Worm (Caenorhabditis elegans) whole organism, L3 larva: ENCODE results near the gene F53H2.1.
"Not testable (repeated sequence)": the region's sequence is repeated elsewhere in the genome, so short reads cannot be mapped to it uniquely, and the experiment has no call there.

ENCODE experiments used
- R02D3.7 ChIP-seq: fragments of 150-350 bp; optimal IDR thresholded peaks from 2 replicates; lab custom pipeline; 2014; ENCODE audit warnings: missing biosample characterization, missing genetic modification characterization
- ZK546.5 ChIP-seq: sonication (generic microtip); optimal IDR thresholded peaks from 2 replicates; lab custom pipeline; 2017; ENCODE audit warnings: missing biosample characterization, missing genetic modification characterization
- aly-2 ChIP-seq: fragments of 150-350 bp; optimal IDR thresholded peaks from 2 replicates; lab custom pipeline; 2014; ENCODE audit warnings: missing biosample characterization, missing genetic modification characterization
- ama-1 ChIP-seq: fragments of 150-350 bp; optimal IDR thresholded peaks from 2 replicates; lab custom pipeline; 2018
- ceh-28 ChIP-seq: fragments of 150-350 bp; optimal IDR thresholded peaks from 2 replicates; lab custom pipeline; 2014; ENCODE audit warnings: missing biosample characterization, missing genetic modification reagents, missing genetic modification characterization
- ceh-82 ChIP-seq: fragments of 150-350 bp; optimal IDR thresholded peaks from 2 replicates; lab custom pipeline; 2014; ENCODE audit warnings: missing biosample characterization, missing genetic modification characterization
- ceh-9 ChIP-seq: sonication (generic microtip); optimal IDR thresholded peaks from 2 replicates; lab custom pipeline; 2018; ENCODE audit warnings: missing biosample characterization, missing genetic modification characterization
- daf-12 ChIP-seq: fragments of 150-350 bp; optimal IDR thresholded peaks from 2 replicates; lab custom pipeline; 2014; ENCODE audit warnings: missing biosample characterization, missing genetic modification reagents, missing genetic modification characterization
- egl-27 ChIP-seq: sonication (generic microtip); optimal IDR thresholded peaks from 4 replicates; lab custom pipeline; 2017; ENCODE audit warnings: missing biosample characterization, missing genetic modification reagents, missing genetic modification characterization
- egl-5 ChIP-seq: fragments of 150-350 bp; optimal IDR thresholded peaks from 2 replicates; lab custom pipeline; 2017; ENCODE audit warnings: missing biosample characterization, missing genetic modification reagents, missing genetic modification characterization, inconsistent platforms
- elt-1 ChIP-seq: fragments of 150-350 bp; optimal IDR thresholded peaks from 2 replicates; lab custom pipeline; 2014; ENCODE audit warnings: missing biosample characterization, missing genetic modification characterization
- elt-2 ChIP-seq: sonication (generic microtip); optimal IDR thresholded peaks from 2 replicates; lab custom pipeline; 2016; ENCODE audit warnings: missing genetic modification reagents, mild to moderate bottlenecking, missing genetic modification characterization, missing compliant biosample characterization
- elt-3 ChIP-seq, 3 experiments: fragments of 150-350 bp in 1 of 3; sonication (generic microtip) in 2 of 3; optimal IDR thresholded peaks; 2 replicates in 2 of 3; 4 replicates in 1 of 3; lab custom pipeline; 2014 to 2017; ENCODE audit warnings: missing biosample characterization in 3 of 3, missing genetic modification characterization in 3 of 3
- fkh-10 ChIP-seq: sonication (generic microtip); optimal IDR thresholded peaks from 2 replicates; lab custom pipeline; 2017; ENCODE audit warnings: missing biosample characterization, missing genetic modification reagents, missing genetic modification characterization
- fkh-2 ChIP-seq: fragments of 150-350 bp; optimal IDR thresholded peaks from 2 replicates; lab custom pipeline; 2014; ENCODE audit warnings: missing biosample characterization, missing genetic modification reagents, missing genetic modification characterization
- fos-1 ChIP-seq: fragments of 150-350 bp; optimal IDR thresholded peaks from 2 replicates; lab custom pipeline; 2014; ENCODE audit warnings: missing biosample characterization, missing genetic modification characterization
- hmg-11 ChIP-seq: sonication (generic microtip); optimal IDR thresholded peaks from 2 replicates; lab custom pipeline; 2016; ENCODE audit warnings: missing genetic modification characterization, missing compliant biosample characterization
- jun-1 ChIP-seq: fragments of 150-350 bp; optimal IDR thresholded peaks from 2 replicates; lab custom pipeline; 2014; ENCODE audit warnings: missing biosample characterization, missing genetic modification reagents, missing genetic modification characterization
- lin-39 ChIP-seq: fragments of 150-350 bp; optimal IDR thresholded peaks from 2 replicates; lab custom pipeline; 2018; ENCODE audit warnings: missing biosample characterization, missing genetic modification reagents, missing genetic modification characterization
- lsy-12 ChIP-seq: sonication (generic microtip); optimal IDR thresholded peaks from 2 replicates; lab custom pipeline; 2016; ENCODE audit warnings: mild to moderate bottlenecking, missing genetic modification characterization, missing compliant biosample characterization
- nfya-1 ChIP-seq: sonication (generic microtip); optimal IDR thresholded peaks from 2 replicates; lab custom pipeline; 2017; ENCODE audit warnings: missing genetic modification characterization, mild to moderate bottlenecking, missing compliant biosample characterization, antibody characterized with exemption, moderate library complexity; ENCODE audit not compliant: insufficient read depth
- nhr-11 ChIP-seq: fragments of 150-350 bp; optimal IDR thresholded peaks from 2 replicates; lab custom pipeline; 2014; ENCODE audit warnings: missing biosample characterization, missing genetic modification characterization
- nhr-12 ChIP-seq: fragments of 150-350 bp; optimal IDR thresholded peaks from 2 replicates; lab custom pipeline; 2014; ENCODE audit warnings: missing biosample characterization, missing genetic modification characterization
- nhr-237 ChIP-seq: fragments of 150-350 bp; optimal IDR thresholded peaks from 2 replicates; lab custom pipeline; 2014; ENCODE audit warnings: missing biosample characterization, missing genetic modification characterization
- nhr-28 ChIP-seq: fragments of 150-350 bp; optimal IDR thresholded peaks from 2 replicates; lab custom pipeline; 2014; ENCODE audit warnings: missing biosample characterization, missing genetic modification characterization
- nhr-76 ChIP-seq: fragments of 150-350 bp; sonication (generic microtip); optimal IDR thresholded peaks from 5 replicates; lab custom pipeline; 2014; ENCODE audit warnings: missing biosample characterization, missing genetic modification characterization
- nhr-77 ChIP-seq: fragments of 150-350 bp; optimal IDR thresholded peaks from 2 replicates; lab custom pipeline; 2014; ENCODE audit warnings: missing biosample characterization, missing genetic modification characterization
- pha-4 ChIP-seq: fragments of 150-350 bp; optimal IDR thresholded peaks from 2 replicates; lab custom pipeline; 2014; ENCODE audit warnings: missing biosample characterization, missing genetic modification reagents, missing genetic modification characterization
- pqm-1 ChIP-seq: fragments of 150-350 bp; optimal IDR thresholded peaks from 2 replicates; lab custom pipeline; 2017; ENCODE audit warnings: missing biosample characterization, missing genetic modification characterization, inconsistent platforms
- tbx-2 ChIP-seq: sonication (generic microtip); optimal IDR thresholded peaks from 2 replicates; lab custom pipeline; 2016; ENCODE audit warnings: mild to moderate bottlenecking, missing genetic modification characterization, missing compliant biosample characterization
- unc-39 ChIP-seq: sonication (generic microtip); optimal IDR thresholded peaks from 4 replicates; lab custom pipeline; 2017; ENCODE audit warnings: missing biosample characterization, missing genetic modification characterization
- ztf-11 ChIP-seq: fragments of 150-350 bp; optimal IDR thresholded peaks from 2 replicates; lab custom pipeline; 2014; ENCODE audit warnings: missing biosample characterization, missing genetic modification characterization

The F53H2.1 gene

DNA sequence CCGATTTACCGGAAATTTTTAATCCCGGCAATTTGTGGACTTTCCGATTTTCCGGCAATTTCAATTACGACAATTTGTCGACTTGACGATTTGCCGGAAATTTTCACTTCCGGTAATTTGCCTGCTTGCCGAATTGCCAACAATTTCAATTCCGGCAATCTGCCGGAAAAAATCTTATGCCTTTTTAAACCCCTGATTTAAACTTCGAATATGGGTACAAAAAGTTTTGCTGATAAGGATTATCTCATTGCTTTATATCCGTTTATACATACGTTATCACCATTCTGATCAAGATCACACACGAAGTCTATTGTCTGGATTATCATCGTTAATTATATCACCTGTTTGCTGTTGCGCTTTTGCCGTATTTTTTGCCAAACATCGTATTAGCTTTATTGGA is 31.0 kb upstream of the F53H2.1 start, which contains the start of gene grd-11:
grd-11 (plus strand) TSS at position 301 of the 400 bp plus-strand sequence.
- no peak for TF ChIP-seq nhr-77
- TF ChIP-seq ztf-11 (tag; lab: Kevin White, UChicago), result no peak
- no peak for TF ChIP-seq aly-2 (tag; lab: Kevin White, UChicago)
- TF ChIP-seq nhr-76, result no peak
- no peak for TF ChIP-seq ceh-82 (tag; lab: Kevin White, UChicago)
- no peak for TF ChIP-seq R02D3.7 (tag; lab: Kevin White, UChicago)
- TF ChIP-seq fkh-10 (GFP tag; lab: Kevin White, UChicago), result no peak
- TF ChIP-seq egl-27 (tag; lab: Kevin White, UChicago), result no peak
- TF ChIP-seq nhr-237 (tag; lab: Kevin White, UChicago), result no peak
- TF ChIP-seq ZK546.5, result no peak
- TF ChIP-seq ceh-28 (tag; lab: Kevin White, UChicago), result no peak
- no peak for TF ChIP-seq hmg-11 (tag; lab: Kevin White, UChicago)
- TF ChIP-seq fkh-2, result no peak
- TF ChIP-seq unc-39 (tag; lab: Kevin White, UChicago), result no peak
- TF ChIP-seq tbx-2 (tag; lab: Kevin White, UChicago), result no peak
- TF ChIP-seq egl-5, result no peak
- TF ChIP-seq ceh-9, result no peak
- no peak for TF ChIP-seq nhr-11
- no peak for TF ChIP-seq pqm-1 (tag; lab: Kevin White, UChicago)
- no peak for TF ChIP-seq nhr-28 (tag; lab: Kevin White, UChicago)

DNA sequence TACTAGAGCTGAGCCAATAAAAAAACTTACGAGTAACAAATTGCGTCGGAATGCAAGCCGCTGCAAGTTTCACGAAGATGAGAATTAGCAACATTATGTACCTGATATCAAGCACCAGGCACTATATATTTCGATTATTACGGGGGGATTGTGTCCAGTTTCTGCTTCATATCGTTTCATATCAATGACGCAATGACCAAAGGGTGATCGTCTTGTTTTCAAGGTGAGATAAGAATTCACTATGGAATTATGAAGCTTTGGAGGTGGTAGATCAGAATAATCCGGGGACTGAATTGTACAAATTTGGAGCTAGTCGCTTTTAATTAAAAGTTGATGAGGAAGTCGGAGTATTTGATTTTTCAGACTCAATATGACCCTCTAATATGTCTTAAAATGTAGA is 20.7 kb upstream of the F53H2.1 start, which contains the start of gene K02E2.8:
K02E2.8 (minus strand) TSS at position 101 of the 400 bp plus-strand sequence.
- no peak for TF ChIP-seq elt-1 (tag; lab: Kevin White, UChicago)
- no peak for TF ChIP-seq hmg-11 (tag; lab: Kevin White, UChicago)
- TF ChIP-seq lsy-12 (tag; lab: Kevin White, UChicago), result no peak
- TF ChIP-seq ztf-11 (tag; lab: Kevin White, UChicago), result no peak

DNA sequence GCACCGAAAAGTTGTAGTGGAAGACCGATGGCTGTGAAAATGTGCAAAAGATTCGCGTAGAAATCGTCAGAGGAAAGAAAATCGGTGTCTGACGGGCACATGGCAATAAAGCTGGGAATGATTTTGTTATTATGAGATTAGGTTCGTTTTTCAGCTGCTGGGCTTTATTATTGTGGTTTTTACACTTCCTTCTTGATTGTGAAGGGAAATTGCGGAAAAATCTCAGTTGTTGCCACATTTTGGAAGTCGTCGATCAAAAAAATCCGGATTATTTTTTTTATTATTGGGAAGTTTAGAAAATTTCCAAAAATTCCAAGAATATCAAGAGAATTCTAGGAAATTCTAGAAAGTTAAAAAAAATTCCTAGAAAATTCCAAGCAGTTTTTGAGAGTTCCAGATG is 18.4 kb upstream of the F53H2.1 start, which contains the start of gene srh-177:
srh-177 (minus strand) TSS at position 101 of the 400 bp plus-strand sequence.
- not testable (repeated sequence) for TF ChIP-seq pha-4, R02D3.7, aly-2 (tag; lab: Kevin White, UChicago)

DNA sequence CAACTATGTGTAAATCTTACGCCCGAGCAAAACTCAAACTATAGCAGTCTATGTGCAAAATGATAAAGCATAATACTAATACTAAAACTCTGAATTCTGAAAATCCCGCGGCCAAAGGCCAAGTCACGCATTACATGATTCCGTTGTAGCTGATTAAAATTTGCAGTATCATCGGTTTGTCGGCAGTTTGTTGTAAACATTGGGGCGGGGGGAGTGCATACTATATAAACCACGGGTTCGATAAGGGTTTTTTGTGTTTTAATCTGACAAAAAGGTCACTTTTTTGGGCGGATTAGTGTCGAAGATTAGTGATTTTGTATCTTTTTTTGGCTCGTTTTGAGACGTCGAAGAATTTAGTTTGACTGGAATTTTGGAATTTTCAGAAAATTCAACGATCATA is 13.0 kb upstream of the F53H2.1 start:
- no peak for TF ChIP-seq elt-3 (tag; optimal IDR thresholded peaks at IDR 0.05; lab: Kevin White, UChicago)
- peak; percentile 38 for TF ChIP-seq jun-1 (tag; lab: Kevin White, UChicago)
- TF ChIP-seq pha-4 (tag; lab: Kevin White, UChicago), result peak; percentile 21
- TF ChIP-seq daf-12 (tag; lab: Kevin White, UChicago), result no peak
- peak; percentile 79 for TF ChIP-seq elt-2 (tag; lab: Kevin White, UChicago)
- peak; percentile 20 for TF ChIP-seq pqm-1 (tag; lab: Kevin White, UChicago)

DNA sequence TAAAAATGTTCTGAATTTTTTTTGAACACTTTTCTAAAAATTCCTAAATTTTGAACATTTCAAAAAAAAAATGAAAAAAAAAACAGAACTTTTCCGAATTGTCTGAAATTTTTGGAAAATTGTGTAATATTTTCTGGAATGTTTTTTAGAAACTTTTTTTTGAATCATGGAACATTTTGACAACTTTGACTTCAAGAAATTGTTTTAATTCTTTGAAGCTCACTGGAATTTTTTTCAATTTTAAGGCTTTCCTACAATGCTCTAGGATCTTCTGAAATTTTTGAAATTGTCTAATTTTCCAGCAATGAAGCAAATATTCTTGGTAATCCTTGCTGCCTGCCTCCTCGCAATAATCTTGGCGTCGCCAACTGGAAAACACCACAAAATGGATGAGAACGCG is 12.3 kb upstream of the F53H2.1 start, which contains the start of gene ins-35:
ins-35 (plus strand) TSS at position 301 of the 400 bp plus-strand sequence.
- TF ChIP-seq fkh-10 (GFP tag; lab: Kevin White, UChicago), result no peak

DNA sequence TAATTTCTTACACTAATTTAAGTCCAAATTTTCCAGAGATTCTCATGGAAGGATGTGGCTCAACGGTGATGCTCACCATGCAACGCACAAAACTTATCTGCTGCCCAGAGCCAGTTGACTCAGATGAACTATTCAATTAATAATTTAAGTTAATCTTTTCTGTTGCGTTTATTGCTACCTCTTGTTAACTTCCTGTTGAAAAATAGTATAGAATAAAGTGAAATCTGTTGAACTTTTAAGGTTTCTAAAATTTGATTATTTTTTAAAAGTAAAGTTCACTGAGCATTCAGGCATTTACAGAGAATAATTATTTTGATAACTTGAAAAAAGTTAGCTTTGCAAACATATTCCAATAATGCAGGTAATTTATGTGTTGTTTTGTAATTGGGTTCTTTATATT is 11.4 kb upstream of the F53H2.1 start:
- TF ChIP-seq fkh-2 (no peak), elt-1 (tag; lab: Kevin White, UChicago) (no peak), elt-3 (tag; optimal IDR thresholded peaks at IDR 0.05; lab: Kevin White, UChicago) (no peak), fos-1 (tag; lab: Kevin White, UChicago) (no peak), nhr-12 (tag; lab: Kevin White, UChicago) (no peak), aly-2 (tag; lab: Kevin White, UChicago) (no peak)

DNA sequence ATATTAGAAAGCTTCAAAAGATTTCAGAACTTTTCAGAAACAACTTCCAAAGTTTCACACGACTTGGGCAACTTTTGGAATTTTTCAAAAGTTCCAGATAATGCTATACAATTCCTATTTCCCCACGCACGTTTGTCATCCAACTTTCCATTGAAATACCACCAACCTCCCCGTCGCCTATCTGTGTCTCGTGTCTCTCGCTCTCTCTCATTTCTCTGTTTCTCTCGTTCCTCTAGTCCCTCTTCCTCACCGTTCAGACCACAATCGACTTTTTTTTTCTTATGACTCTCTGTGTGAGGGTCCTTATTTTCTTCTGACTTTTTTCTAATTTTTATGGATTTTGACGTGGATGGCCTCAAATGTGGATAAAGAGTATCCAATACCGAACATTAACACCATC is 7.2 kb upstream of the F53H2.1 start, which contains the start of gene K02E2.6:
K02E2.6 (plus strand) TSS at position 242 of the 400 bp plus-strand sequence.
- TF ChIP-seq ama-1, result no peak
- no peak for TF ChIP-seq lin-39 (tag; lab: Kevin White, UChicago)
- peak; percentile 32 for TF ChIP-seq nfya-1 (tag; lab: Kevin White, UChicago)
- no peak for TF ChIP-seq egl-5
- TF ChIP-seq ceh-28 (tag; lab: Kevin White, UChicago), result peak; percentile 28
- no peak for TF ChIP-seq nhr-77
- TF ChIP-seq pha-4 (tag; lab: Kevin White, UChicago), result peak; percentile 23
- peak; percentile 44 for TF ChIP-seq hmg-11 (tag; lab: Kevin White, UChicago)
- TF ChIP-seq nhr-76, result no peak
